Fruit fly (Drosophila melanogaster) whole organism, embryonic: ENCODE results near the gene CG43251.

ENCODE experiments used
- Antp ChIP-seq: fragments of 200-800 bp; sonication (Bioruptor generic); optimal IDR thresholded peaks from 3 replicates; lab custom pipeline; 2016; ENCODE audit warnings: missing biosample characterization, missing genetic modification characterization
- CG10147 ChIP-seq: fragments of 200-800 bp; sonication (Bioruptor generic); optimal IDR thresholded peaks from 2 replicates; lab custom pipeline; 2019; ENCODE audit warnings: missing biosample characterization, mild to moderate bottlenecking, missing genetic modification characterization, moderate library complexity
- CG1024 ChIP-seq: fragments of 200-800 bp; sonication (Bioruptor generic); IDR thresholded peaks from 2 replicates; pipeline ENCODE4 v1.3.6; 2022; ENCODE audit warnings: missing biosample characterization, missing genetic modification characterization
- CG10366 ChIP-seq: fragments of 200-800 bp; sonication (Bioruptor generic); IDR thresholded peaks from 2 replicates; pipeline ENCODE4 v1.3.6; 2022; ENCODE audit warnings: missing biosample characterization, missing genetic modification characterization
- CG11093 ChIP-seq: fragments of 200-800 bp; sonication (Bioruptor generic); IDR thresholded peaks from 3 replicates; pipeline ENCODE4 v1.3.6; 2022; ENCODE audit warnings: missing biosample characterization, missing genetic modification characterization
- CG11695 ChIP-seq: fragments of 200-800 bp; sonication (Bioruptor generic); IDR thresholded peaks from 3 replicates; pipeline ENCODE4 v1.3.6; 2022; ENCODE audit warnings: missing biosample characterization, missing genetic modification characterization
- CG12071 ChIP-seq: fragments of 200-800 bp; sonication (Bioruptor generic); optimal IDR thresholded peaks from 3 replicates; lab custom pipeline; 2018; ENCODE audit warnings: missing biosample characterization, mild to moderate bottlenecking, missing genetic modification characterization
- CG12769 ChIP-seq: fragments of 200-800 bp; sonication (Bioruptor generic); optimal IDR thresholded peaks from 2 replicates; lab custom pipeline; 2019; ENCODE audit warnings: missing biosample characterization, mild to moderate bottlenecking, missing genetic modification characterization, moderate library complexity
- CG14014 ChIP-seq: fragments of 200-800 bp; sonication (Bioruptor generic); IDR thresholded peaks from 2 replicates; pipeline ENCODE4 v1.3.6; 2022; ENCODE audit warnings: missing biosample characterization, missing genetic modification characterization
- CG14441 ChIP-seq: fragments of 200-800 bp; sonication (Bioruptor generic); IDR thresholded peaks from 2 replicates; pipeline ENCODE4 v1.3.6; 2022; ENCODE audit warnings: missing biosample characterization, missing genetic modification characterization
- CG18476 ChIP-seq: fragments of 200-800 bp; sonication (Bioruptor generic); optimal IDR thresholded peaks from 2 replicates; lab custom pipeline; 2016; ENCODE audit warnings: missing biosample characterization, mild to moderate bottlenecking, missing genetic modification characterization
- CG30020 ChIP-seq: fragments of 200-800 bp; optimal IDR thresholded peaks from 2 replicates; lab custom pipeline; 2019; ENCODE audit warnings: missing biosample characterization, mild to moderate bottlenecking, missing genetic modification characterization, moderate library complexity
- CG3847 ChIP-seq: fragments of 200-800 bp; sonication (Bioruptor generic); IDR thresholded peaks from 2 replicates; pipeline ENCODE4 v1.3.6; 2022; ENCODE audit warnings: missing biosample characterization, missing genetic modification characterization
- CG4404 ChIP-seq: fragments of 200-800 bp; sonication (Bioruptor generic); IDR thresholded peaks from 2 replicates; pipeline ENCODE4 v1.3.6; 2022; ENCODE audit warnings: missing biosample characterization, missing genetic modification characterization
- CG4707 ChIP-seq: fragments of 200-800 bp; sonication (Bioruptor generic); optimal IDR thresholded peaks from 2 replicates; lab custom pipeline; 2018; ENCODE audit warnings: missing biosample characterization, mild to moderate bottlenecking, missing genetic modification characterization, moderate library complexity
- CG5245 ChIP-seq: fragments of 200-800 bp; sonication (Bioruptor generic); optimal IDR thresholded peaks from 3 replicates; lab custom pipeline; 2016; ENCODE audit warnings: missing biosample characterization, missing genetic modification characterization
- CG6175 ChIP-seq: fragments of 200-800 bp; sonication (Bioruptor generic); IDR thresholded peaks from 3 replicates; pipeline ENCODE4 v1.3.6; 2022; ENCODE audit warnings: missing biosample characterization, missing genetic modification characterization
- CG6765 ChIP-seq: fragments of 200-800 bp; sonication (Bioruptor generic); optimal IDR thresholded peaks from 3 replicates; lab custom pipeline; 2017; ENCODE audit warnings: missing biosample characterization, mild to moderate bottlenecking, missing genetic modification characterization
- CG7357 ChIP-seq: fragments of 200-800 bp; sonication (Bioruptor generic); IDR thresholded peaks from 3 replicates; pipeline ENCODE4 v1.3.6; 2022; ENCODE audit warnings: missing biosample characterization, missing genetic modification characterization
- CG7372 ChIP-seq: fragments of 200-800 bp; sonication (Bioruptor generic); IDR thresholded peaks from 2 replicates; pipeline ENCODE4 v1.3.6; 2022; ENCODE audit warnings: missing biosample characterization, missing genetic modification characterization
- CG9215 ChIP-seq: fragments of 200-800 bp; sonication (Bioruptor generic); IDR thresholded peaks from 2 replicates; pipeline ENCODE4 v1.3.6; 2022; ENCODE audit warnings: missing biosample characterization, missing genetic modification characterization
- Elba2 ChIP-seq: fragments of 200-800 bp; sonication (Bioruptor generic); optimal IDR thresholded peaks from 3 replicates; lab custom pipeline; 2016; ENCODE audit warnings: missing biosample characterization, missing genetic modification characterization
- H15 ChIP-seq: fragments of 200-800 bp; sonication (Bioruptor generic); IDR thresholded peaks from 3 replicates; pipeline ENCODE4 v1.3.6; 2022; ENCODE audit warnings: missing biosample characterization, missing genetic modification characterization
- HHEX ChIP-seq: fragments of 200-800 bp; sonication (Bioruptor generic); optimal IDR thresholded peaks from 3 replicates; lab custom pipeline; 2017; ENCODE audit warnings: missing biosample characterization, mild to moderate bottlenecking, missing genetic modification characterization, missing genetic modification reagents
- MBD-R2 ChIP-seq: fragments of 200-800 bp; sonication (Bioruptor generic); IDR thresholded peaks from 2 replicates; pipeline ENCODE4 v1.3.6; 2022; ENCODE audit warnings: missing biosample characterization, missing genetic modification characterization
- Nf-YB ChIP-seq: fragments of 200-800 bp; sonication (Bioruptor generic); optimal IDR thresholded peaks from 3 replicates; lab custom pipeline; 2019; ENCODE audit warnings: missing biosample characterization, mild to moderate bottlenecking, missing genetic modification characterization, moderate library complexity
- Optix ChIP-seq: fragments of 200-800 bp; sonication (Bioruptor generic); IDR thresholded peaks from 3 replicates; pipeline ENCODE4 v1.3.6; 2022; ENCODE audit warnings: missing biosample characterization, missing genetic modification characterization
- abd-A ChIP-seq: fragments of 200-800 bp; sonication (Bioruptor generic); optimal IDR thresholded peaks from 3 replicates; lab custom pipeline; 2019; ENCODE audit warnings: missing biosample characterization, mild to moderate bottlenecking, missing genetic modification characterization, moderate library complexity
- ac ChIP-seq: fragments of 200-800 bp; sonication (Bioruptor generic); optimal IDR thresholded peaks from 3 replicates; lab custom pipeline; 2017; ENCODE audit warnings: missing biosample characterization, mild to moderate bottlenecking, missing genetic modification characterization
- amos ChIP-seq: fragments of 200-800 bp; sonication (Bioruptor generic); IDR thresholded peaks from 2 replicates; pipeline ENCODE4 v1.3.6; 2022; ENCODE audit warnings: missing biosample characterization, missing genetic modification characterization; ENCODE audit not compliant: partially characterized antibody
- cad ChIP-seq: fragments of >200 bp; optimal IDR thresholded peaks from 2 replicates; lab custom pipeline; 2017; ENCODE audit warnings: missing biosample characterization, missing genetic modification characterization
- danr ChIP-seq: fragments of 200-800 bp; sonication (Bioruptor generic); IDR thresholded peaks from 2 replicates; pipeline ENCODE4 v1.3.6; 2022; ENCODE audit warnings: missing biosample characterization, missing genetic modification characterization
- dimm ChIP-seq: fragments of 200-800 bp; sonication (Bioruptor generic); IDR thresholded peaks from 2 replicates; pipeline ENCODE4 v1.3.6; 2022; ENCODE audit warnings: missing biosample characterization, missing genetic modification characterization
- dmrt99B ChIP-seq: fragments of 200-800 bp; sonication (Bioruptor generic); optimal IDR thresholded peaks from 2 replicates; lab custom pipeline; 2018; ENCODE audit warnings: missing biosample characterization, mild to moderate bottlenecking, missing genetic modification characterization, moderate library complexity
- gem ChIP-seq: fragments of 200-800 bp; sonication (Bioruptor generic); optimal IDR thresholded peaks from 2 replicates; lab custom pipeline; 2019; ENCODE audit warnings: missing biosample characterization, mild to moderate bottlenecking, missing genetic modification characterization, moderate library complexity
- grau ChIP-seq: fragments of 200-800 bp; optimal IDR thresholded peaks from 3 replicates; lab custom pipeline; 2019; ENCODE audit warnings: missing biosample characterization, mild to moderate bottlenecking, missing genetic modification characterization, moderate library complexity
- hb ChIP-seq: fragments of 200-800 bp; sonication (Bioruptor generic); IDR thresholded peaks from 3 replicates; pipeline ENCODE4 v1.3.6; 2022; ENCODE audit warnings: missing biosample characterization, missing genetic modification characterization; ENCODE audit not compliant: partially characterized antibody
- her ChIP-seq: fragments of 200-800 bp; sonication (Bioruptor generic); optimal IDR thresholded peaks from 2 replicates; lab custom pipeline; 2016; ENCODE audit warnings: missing biosample characterization, missing genetic modification characterization
- jigr1 ChIP-seq: fragments of 200-800 bp; sonication (Bioruptor generic); IDR thresholded peaks from 3 replicates; pipeline ENCODE4 v1.3.6; 2022; ENCODE audit warnings: missing biosample characterization, missing genetic modification characterization
- maf-S ChIP-seq: fragments of 200-800 bp; sonication (Bioruptor generic); optimal IDR thresholded peaks from 2 replicates; lab custom pipeline; 2016; ENCODE audit warnings: missing biosample characterization, missing genetic modification characterization
- pb ChIP-seq: fragments of 200-800 bp; sonication (Bioruptor generic); optimal IDR thresholded peaks from 3 replicates; lab custom pipeline; 2016; ENCODE audit warnings: missing biosample characterization, missing genetic modification characterization
- pum ChIP-seq: fragments of 200-800 bp; sonication (Bioruptor generic); optimal IDR thresholded peaks from 2 replicates; lab custom pipeline; 2016; ENCODE audit warnings: missing biosample characterization, missing genetic modification characterization
- rib ChIP-seq: fragments of 200-800 bp; sonication (Bioruptor generic); IDR thresholded peaks from 2 replicates; pipeline ENCODE4 v1.3.6; 2022; ENCODE audit warnings: missing biosample characterization, missing genetic modification characterization
- sisA ChIP-seq: fragments of 200-800 bp; sonication (Bioruptor generic); IDR thresholded peaks from 2 replicates; pipeline ENCODE4 v1.3.6; 2022; ENCODE audit warnings: missing biosample characterization, missing genetic modification characterization
- trem ChIP-seq: fragments of 200-800 bp; optimal IDR thresholded peaks from 3 replicates; lab custom pipeline; 2019; ENCODE audit warnings: missing biosample characterization, mild to moderate bottlenecking, missing genetic modification characterization, moderate library complexity
- tup ChIP-seq: fragments of 200-800 bp; sonication (Bioruptor generic); optimal IDR thresholded peaks from 2 replicates; lab custom pipeline; 2016; ENCODE audit warnings: missing biosample characterization, mild to moderate bottlenecking, missing genetic modification characterization, moderate library complexity
- twi ChIP-seq: fragments of 200-800 bp; optimal IDR thresholded peaks from 2 replicates; lab custom pipeline; 2019; ENCODE audit warnings: missing biosample characterization, mild to moderate bottlenecking, missing genetic modification characterization, moderate library complexity
- unc-4 ChIP-seq: fragments of 200-800 bp; sonication (Bioruptor generic); IDR thresholded peaks from 2 replicates; pipeline ENCODE4 v1.3.6; 2022; ENCODE audit warnings: missing biosample characterization, missing genetic modification characterization; ENCODE audit not compliant: partially characterized antibody
- wek ChIP-seq: fragments of 200-800 bp; sonication (Bioruptor generic); optimal IDR thresholded peaks from 3 replicates; lab custom pipeline; 2018; ENCODE audit warnings: missing biosample characterization, mild to moderate bottlenecking, missing genetic modification characterization, moderate library complexity

CG43251 gene

DNA sequence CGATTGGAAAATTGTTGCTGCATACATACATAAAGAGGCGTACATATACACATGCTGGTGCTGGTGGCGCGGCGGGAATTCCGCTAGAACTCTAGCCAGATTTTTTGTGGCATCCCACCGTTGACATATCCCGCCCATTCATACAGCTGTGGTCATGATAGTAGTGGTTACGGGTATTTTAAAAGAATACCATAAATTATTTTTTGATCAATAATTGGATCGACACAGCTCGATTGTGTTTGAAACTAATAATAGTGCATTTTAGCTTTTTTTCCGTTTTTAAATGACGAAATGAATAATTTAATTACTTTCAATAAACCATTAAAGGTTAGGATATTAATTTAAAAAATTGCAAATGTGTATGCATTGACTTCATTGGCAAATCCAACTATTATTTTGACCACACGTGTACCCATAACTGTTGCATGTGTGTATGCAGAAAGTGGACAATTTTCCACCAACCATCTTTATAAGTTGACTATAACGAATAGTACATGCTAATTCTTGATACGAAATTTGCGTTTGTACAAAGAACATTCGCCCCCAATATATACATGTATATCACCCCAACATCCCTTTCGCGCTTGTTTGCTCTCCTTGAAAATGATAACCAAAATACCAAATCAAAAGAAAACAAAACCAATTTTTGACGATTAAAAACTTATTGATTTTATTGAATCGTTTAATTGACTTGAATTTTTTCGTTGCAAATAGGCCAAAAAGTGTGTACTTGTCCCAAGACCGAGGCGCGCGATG is 13.4 kb downstream of the CG43251 start (continued):
- TF ChIP-seq HHEX (GFP tag; lab: Kevin White, UChicago) (peak; percentile 81), hb (GFP tag; lab: Robert Waterston, UW) (no peak), tup (peak; percentile 29), danr (GFP tag; lab: Robert Waterston, UW) (peak; percentile 55), her (GFP tag; lab: Kevin White, UChicago) (peak; percentile 38), CG9215 (GFP tag; lab: Robert Waterston, UW) (peak; percentile 59), Elba2 (peak; percentile 62), MBD-R2 (GFP tag; lab: Robert Waterston, UW) (peak; percentile 46; the same call in 1 of the 2 replicates), wek (peak; percentile 73), twi (tag; lab: Kevin White, UChicago) (peak; percentile 38), grau (tag; lab: Kevin White, UChicago) (peak; percentile 70), pb (GFP tag; lab: Kevin White, UChicago) (peak; percentile 70), sisA (GFP tag; lab: Robert Waterston, UW) (peak; percentile 66), trem (peak; percentile 51), CG14014 (GFP tag; lab: Robert Waterston, UW) (peak; percentile 81; the same call in 1 of the 2 replicates), CG11093 (peak; percentile 49; the same call in 1 of the 3 replicates), Optix (GFP tag; lab: Robert Waterston, UW) (0 out of 3 replicates have a peak, but pooled peaks have one; percentile 44), amos (GFP tag; lab: Robert Waterston, UW) (no peak), rib (GFP tag; lab: Robert Waterston, UW) (peak; percentile 42), pum (GFP tag; lab: Kevin White, UChicago) (peak; percentile 51), CG14441 (peak; percentile 81), CG10366 (GFP tag; lab: Robert Waterston, UW) (peak; percentile 80), CG4707 (GFP tag; lab: Kevin White, UChicago) (peak; percentile 70), ac (GFP tag; lab: Kevin White, UChicago) (no peak), CG30020 (tag; lab: Kevin White, UChicago) (no peak), CG6765 (GFP tag; lab: Kevin White, UChicago) (peak; percentile 42), CG3847 (GFP tag; lab: Robert Waterston, UW) (peak; percentile 50), CG12769 (tag; lab: Kevin White, UChicago) (peak; percentile 88), CG7372 (GFP tag; lab: Robert Waterston, UW) (peak; percentile 55; the same call in 1 of the 2 replicates), CG5245 (peak; percentile 76), cad (GFP tag; lab: Kevin White, UChicago) (no peak), CG11695 (GFP tag; lab: Robert Waterston, UW) (peak; percentile 89), CG18476 (GFP tag; lab: Kevin White, UChicago) (peak; percentile 78), dimm (GFP tag; lab: Robert Waterston, UW) (peak; percentile 51), dmrt99B (peak; percentile 84), Nf-YB (peak; percentile 51), CG1024 (GFP tag; lab: Robert Waterston, UW) (peak; percentile 52), jigr1 (GFP tag; lab: Robert Waterston, UW) (peak; percentile 42; the same call in 1 of the 3 replicates), CG12071 (GFP tag; lab: Kevin White, UChicago) (peak; percentile 85), maf-S (peak; percentile 65), H15 (peak; percentile 69), CG4404 (GFP tag; lab: Robert Waterston, UW) (no peak), CG10147 (peak; percentile 55), unc-4 (no peak; the same call in 1 of the 2 replicates), Antp (GFP tag; lab: Kevin White, UChicago) (peak; percentile 65), CG7357 (GFP tag; lab: Robert Waterston, UW) (peak; percentile 54; the same call in 2 of the 3 replicates), CG6175 (GFP tag; lab: Robert Waterston, UW) (no peak; the same call in 2 of the 3 replicates), gem (peak; percentile 88), abd-A (tag; lab: Kevin White, UChicago) (no peak)
